Worm (Caenorhabditis elegans): ENCODE results near the gene srg-15.

The srg-15 gene

ce11 chrII:8730960-8731693, 20.9 kb upstream of the srg-15 start:
- TF ChIP-seq zip-2 (tag; optimal IDR thresholded peaks at IDR 0.05) (no peak), lsy-2 (tag; optimal IDR thresholded peaks at IDR 0.05) (no peak), nhr-28 (tag; optimal IDR thresholded peaks at IDR 0.05) (peak; percentile 47), Y5F2A.4 (GFP tag; optimal IDR thresholded peaks at IDR 0.05) (no peak), hlh-11 (tag; optimal IDR thresholded peaks at IDR 0.05) (peak; percentile 29), nhr-25 (tag; optimal IDR thresholded peaks at IDR 0.05; ENCODE audit: borderline replicate concordance, insufficient read depth) (no peak), aha-1 (tag) (peak; percentile 42)

- peak; percentile 26 for TF ChIP-seq nhr-28 (tag; optimal IDR thresholded peaks at IDR 0.05)
- peak in 1 of 2 experiments; percentile 56 for TF ChIP-seq unc-62 (GFP tag; optimal IDR thresholded peaks at IDR 0.05 in 1 of 2)
- no peak for TF ChIP-seq unc-62 (tag; optimal IDR thresholded peaks at IDR 0.05)
- no peak for TF ChIP-seq mes-2 (tag; optimal IDR thresholded peaks at IDR 0.05; ENCODE audit: poor library complexity, severe bottlenecking)
- TF ChIP-seq aha-1 (tag), result peak; percentile 82
Observed at ce11 chrII:8730281-8730680, 20.1 kb upstream of the srg-15 start.

ce11 chrII:8726700-8727099, 16.5 kb upstream of the srg-15 start, which contains the start of gene T01B7.9:
TSS of gene T01B7.9 (minus strand) at chrII:8726800.
- TF ChIP-seq spr-1 (tag; optimal IDR thresholded peaks at IDR 0.05) (no peak), ztf-7 (tag; optimal IDR thresholded peaks at IDR 0.05) (no peak), lin-29 (GFP tag; IDR thresholded peaks at IDR 0.05) (no peak), ceh-32 (tag; optimal IDR thresholded peaks at IDR 0.05; ENCODE audit: poor library complexity) (no peak), duxl-1 (tag; optimal IDR thresholded peaks at IDR 0.05; ENCODE audit: poor library complexity) (no peak), vab-7 (GFP tag; IDR thresholded peaks at IDR 0.05) (no peak), ceh-62 (tag; optimal IDR thresholded peaks at IDR 0.05) (no peak), nhr-77 (tag; optimal IDR thresholded peaks at IDR 0.05) (no peak), D1046.2 (GFP tag; IDR thresholded peaks at IDR 0.05) (no peak), dmd-9 (GFP tag; IDR thresholded peaks at IDR 0.05) (no peak), Y105C5A.15 (GFP tag; IDR thresholded peaks at IDR 0.05) (no peak), zag-1 (tag; optimal IDR thresholded peaks at IDR 0.05) (no peak), ZK337.2 (GFP tag; IDR thresholded peaks at IDR 0.05) (no peak), unc-62 (GFP tag; optimal IDR thresholded peaks at IDR 0.05 in 1 of 2) (no peak), unc-62 (tag; optimal IDR thresholded peaks at IDR 0.05) (no peak), nhr-48 (tag; optimal IDR thresholded peaks at IDR 0.05) (no peak)

- TF ChIP-seq F10B5.3 (tag; optimal IDR thresholded peaks at IDR 0.05), result no peak
- 0 out of 2 replicates have a peak, but pooled peaks have one; percentile 16 for TF ChIP-seq egl-43 (GFP tag; IDR thresholded peaks at IDR 0.05)
Observed at ce11 chrII:8721955-8722524, 11.8 kb upstream of the srg-15 start, which contains the start of gene trcs-2. TSS of gene trcs-2 (plus strand) at chrII:8722474.

- TF ChIP-seq ama-1 (optimal IDR thresholded peaks at IDR 0.05), result peak; percentile 14
- no peak for TF ChIP-seq lin-1 (GFP tag; IDR thresholded peaks at IDR 0.05)
- peak; percentile 14 for TF ChIP-seq hlh-11 (tag; optimal IDR thresholded peaks at IDR 0.05)
- no peak for TF ChIP-seq php-3 (GFP tag; IDR thresholded peaks at IDR 0.05)
- TF ChIP-seq mdl-1 (tag; optimal IDR thresholded peaks at IDR 0.05), result peak in 1 of 2 experiments; percentile 22
- no peak for TF ChIP-seq dmd-8 (GFP tag; IDR thresholded peaks at IDR 0.05)
- no peak for TF ChIP-seq madf-5 (GFP tag; IDR thresholded peaks at IDR 0.05)
- peak; percentile 38 for TF ChIP-seq nhr-28 (tag; optimal IDR thresholded peaks at IDR 0.05)
- no peak for TF ChIP-seq ceh-32 (tag; optimal IDR thresholded peaks at IDR 0.05; ENCODE audit: poor library complexity)
- TF ChIP-seq madf-9 (GFP tag; conservative IDR thresholded peaks at IDR 0.05), result no peak
- no peak for TF ChIP-seq fkh-10 (GFP tag; optimal IDR thresholded peaks at IDR 0.05)
- no peak for TF ChIP-seq vab-7 (GFP tag; IDR thresholded peaks at IDR 0.05)
- no peak for TF ChIP-seq zip-11 (GFP tag; IDR thresholded peaks at IDR 0.05)
- TF ChIP-seq nhr-11 (tag; optimal IDR thresholded peaks at IDR 0.05), result no peak
- no peak for TF ChIP-seq set-16 (GFP tag; IDR thresholded peaks at IDR 0.05)
- peak in 1 of 2 experiments; percentile 37 for TF ChIP-seq unc-62 (GFP tag; optimal IDR thresholded peaks at IDR 0.05 in 1 of 2)
- TF ChIP-seq unc-62 (tag; optimal IDR thresholded peaks at IDR 0.05), result no peak
Observed at ce11 chrII:8717579-8717978, 7.4 kb upstream of the srg-15 start.

Data from whole organism, L4 larva.